Fruit fly (Drosophila melanogaster): ENCODE measurements around the gene CG17343.
A peak's percentile ranks its signal among the peaks of the same experiment; 100 is the strongest.

CG17343 gene

DNA sequence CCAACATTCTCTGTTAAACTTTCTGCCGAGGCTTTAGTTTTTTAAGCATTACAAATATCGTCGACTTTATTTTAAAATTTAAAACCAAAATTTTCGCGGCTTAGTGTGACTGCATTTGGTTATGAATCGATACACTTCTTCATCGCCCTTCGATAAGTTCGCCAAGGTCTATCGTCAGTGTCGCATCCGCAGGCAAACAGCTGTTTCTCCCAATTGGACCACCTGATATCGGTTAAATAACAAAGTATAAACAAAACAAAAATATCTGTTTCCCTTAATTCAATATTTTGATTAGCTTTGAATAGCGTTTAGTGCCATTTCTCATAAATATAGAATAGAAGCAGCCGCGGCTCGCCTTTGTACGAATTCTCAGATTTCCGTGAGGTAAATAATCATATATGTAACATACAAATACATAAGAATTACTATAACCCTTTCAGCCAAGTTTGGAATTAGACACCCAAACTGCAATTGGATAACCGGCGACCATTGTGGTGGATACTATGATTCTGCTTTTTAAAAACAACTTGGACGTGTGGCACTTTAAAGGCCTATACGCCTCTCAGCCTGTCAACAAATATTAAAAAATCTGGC lies 49.6 kb downstream of the CG17343 start, which contains the start of gene CG10561:
TSS of gene CG10561 (plus strand) at position 219 of the 594 bp plus-strand sequence.
- no peak for TF ChIP-seq Rel (GFP tag; optimal IDR thresholded peaks at IDR 0.05)
- peak; percentile 18 for TF ChIP-seq Rel (tag; optimal IDR thresholded peaks at IDR 0.05)
- no peak for TF ChIP-seq Sp1 (GFP tag; optimal IDR thresholded peaks at IDR 0.05)
- TF ChIP-seq fru (GFP tag; optimal IDR thresholded peaks at IDR 0.05), result no peak
- no peak for TF ChIP-seq Hr78 (GFP tag; optimal IDR thresholded peaks at IDR 0.05)
